Worm (Caenorhabditis elegans) whole organism, late embryonic: Measurements from ENCODE around the gene C53A5.11.

Experiments
- C08G9.2 ChIP-seq: sonication (generic microtip); optimal IDR thresholded peaks from 2 replicates; lab custom pipeline; 2016; ENCODE audit warnings: mild to moderate bottlenecking, missing genetic modification characterization, moderate library complexity, missing compliant biosample characterization
- C38D4.7 ChIP-seq: fragments of 200-800 bp; sonication (Bioruptor generic); optimal IDR thresholded peaks from 2 replicates; lab custom pipeline; 2018; ENCODE audit warnings: mild to moderate bottlenecking, missing genetic modification characterization, moderate library complexity, missing compliant biosample characterization
- K09A11.1 ChIP-seq: sonication (generic microtip); optimal IDR thresholded peaks from 2 replicates; lab custom pipeline; 2017; ENCODE audit warnings: antibody characterized with exemption, mild to moderate bottlenecking, missing genetic modification characterization, missing compliant biosample characterization; ENCODE audit not compliant: insufficient read depth
- ahr-1 ChIP-seq: sonication (generic microtip); optimal IDR thresholded peaks from 2 replicates; lab custom pipeline; 2016; ENCODE audit warnings: missing genetic modification characterization, missing compliant biosample characterization
- ama-1 ChIP-seq: fragments of 150-350 bp; optimal IDR thresholded peaks from 2 replicates; lab custom pipeline; 2014
- ceh-14 ChIP-seq: sonication (generic microtip); optimal IDR thresholded peaks from 2 replicates; lab custom pipeline; 2016; ENCODE audit warnings: missing genotype, missing genetic modification characterization, missing compliant biosample characterization
- ceh-2 ChIP-seq: sonication (generic microtip); optimal IDR thresholded peaks from 2 replicates; lab custom pipeline; 2016; ENCODE audit warnings: missing genotype, missing genetic modification characterization, missing compliant biosample characterization
- ceh-24 ChIP-seq: sonication (generic microtip); optimal IDR thresholded peaks from 2 replicates; lab custom pipeline; 2016; ENCODE audit warnings: mild to moderate bottlenecking, missing genetic modification characterization, missing compliant biosample characterization
- ceh-31 ChIP-seq: sonication (generic microtip); optimal IDR thresholded peaks from 2 replicates; lab custom pipeline; 2016; ENCODE audit warnings: missing genetic modification characterization, missing compliant biosample characterization
- ceh-34 ChIP-seq: sonication (generic microtip); optimal IDR thresholded peaks from 2 replicates; lab custom pipeline; 2016; ENCODE audit warnings: mild to moderate bottlenecking, missing genetic modification characterization, missing compliant biosample characterization
- ceh-45 ChIP-seq: fragments of 200-800 bp; sonication (Bioruptor generic); IDR thresholded peaks from 2 replicates; pipeline ENCODE4 v1.3.6; 2022; ENCODE audit warnings: missing genetic modification reagents, missing genetic modification characterization, missing compliant biosample characterization
- ceh-48 ChIP-seq: sonication (generic microtip); optimal IDR thresholded peaks from 2 replicates; lab custom pipeline; 2016; ENCODE audit warnings: missing genetic modification characterization, inconsistent platforms, missing compliant biosample characterization
- ceh-6 ChIP-seq: fragments of 200-800 bp; sonication (Bioruptor generic); optimal IDR thresholded peaks from 2 replicates; lab custom pipeline; 2018; ENCODE audit warnings: mild to moderate bottlenecking, missing genetic modification characterization, missing compliant biosample characterization
- dmd-4 ChIP-seq: sonication (generic microtip); optimal IDR thresholded peaks from 2 replicates; lab custom pipeline; 2016; ENCODE audit warnings: borderline replicate concordance, missing genetic modification characterization, missing compliant biosample characterization
- elt-2 ChIP-seq: sonication (generic microtip); optimal IDR thresholded peaks from 2 replicates; lab custom pipeline; 2016; ENCODE audit warnings: missing genetic modification reagents, missing genetic modification characterization, missing compliant biosample characterization
- ets-4 ChIP-seq: sonication (generic microtip); optimal IDR thresholded peaks from 2 replicates; lab custom pipeline; 2016; ENCODE audit warnings: missing genetic modification characterization, missing compliant biosample characterization
- fax-1 ChIP-seq: sonication (generic microtip); optimal IDR thresholded peaks from 2 replicates; lab custom pipeline; 2016; ENCODE audit warnings: missing genotype, missing genetic modification characterization, missing compliant biosample characterization
- gmeb-2 ChIP-seq: sonication (generic microtip); optimal IDR thresholded peaks from 2 replicates; lab custom pipeline; 2016; ENCODE audit warnings: missing genetic modification characterization, inconsistent platforms, missing compliant biosample characterization
- hlh-15 ChIP-seq: sonication (generic microtip); optimal IDR thresholded peaks from 2 replicates; lab custom pipeline; 2016; ENCODE audit warnings: missing genetic modification characterization, missing compliant biosample characterization
- hlh-30 ChIP-seq: sonication (generic microtip); optimal IDR thresholded peaks from 2 replicates; lab custom pipeline; 2017; ENCODE audit warnings: antibody characterized with exemption, missing genetic modification characterization, missing compliant biosample characterization; ENCODE audit not compliant: insufficient read depth
- hlh-8 ChIP-seq: sonication (generic microtip); optimal IDR thresholded peaks from 2 replicates; lab custom pipeline; 2016; ENCODE audit warnings: missing genotype, missing genetic modification characterization, missing compliant biosample characterization
- madf-2 ChIP-seq: sonication (generic microtip); optimal IDR thresholded peaks from 2 replicates; lab custom pipeline; 2017; ENCODE audit warnings: missing genetic modification characterization, missing compliant biosample characterization
- nfya-1 ChIP-seq: sonication (generic microtip); optimal IDR thresholded peaks from 2 replicates; lab custom pipeline; 2017; ENCODE audit warnings: missing genetic modification characterization, mild to moderate bottlenecking, missing compliant biosample characterization, antibody characterized with exemption, moderate library complexity
- nhr-11 ChIP-seq: fragments of 150-350 bp; optimal IDR thresholded peaks from 2 replicates; lab custom pipeline; 2014; ENCODE audit warnings: missing biosample characterization, missing genetic modification characterization
- nhr-232 ChIP-seq: sonication (generic microtip); optimal IDR thresholded peaks from 2 replicates; lab custom pipeline; 2016; ENCODE audit warnings: missing genetic modification characterization, missing compliant biosample characterization
- pha-4 ChIP-seq: fragments of 150-350 bp; optimal IDR thresholded peaks from 2 replicates; lab custom pipeline; 2018; ENCODE audit warnings: missing biosample characterization, missing genetic modification reagents, missing genetic modification characterization
- pqm-1 ChIP-seq: sonication (generic microtip); optimal IDR thresholded peaks from 2 replicates; lab custom pipeline; 2016; ENCODE audit warnings: missing genetic modification characterization, missing compliant biosample characterization
- pros-1 ChIP-seq: fragments of 150-350 bp; optimal IDR thresholded peaks from 2 replicates; lab custom pipeline; 2014; ENCODE audit warnings: missing biosample characterization, missing genetic modification reagents, missing genetic modification characterization
- syd-9 ChIP-seq: sonication (generic microtip); optimal IDR thresholded peaks from 2 replicates; lab custom pipeline; 2016; ENCODE audit warnings: mild to moderate bottlenecking, missing genetic modification characterization, moderate library complexity, missing compliant biosample characterization
- ttx-3 ChIP-seq: sonication (generic microtip); optimal IDR thresholded peaks from 2 replicates; lab custom pipeline; 2016; ENCODE audit warnings: missing genetic modification reagents, missing genetic modification characterization, missing compliant biosample characterization
- unc-42 ChIP-seq: sonication (generic microtip); optimal IDR thresholded peaks from 2 replicates; lab custom pipeline; 2016; ENCODE audit warnings: missing genotype, missing genetic modification characterization, missing compliant biosample characterization
- unc-86 ChIP-seq: sonication (generic microtip); optimal IDR thresholded peaks from 2 replicates; lab custom pipeline; 2016; ENCODE audit warnings: missing genetic modification characterization, missing compliant biosample characterization
- ztf-16 ChIP-seq: sonication (generic microtip); optimal IDR thresholded peaks from 2 replicates; lab custom pipeline; 2017; ENCODE audit warnings: missing genetic modification characterization, missing compliant biosample characterization

The C53A5.11 gene

ce11 chrV:14532374-14532773, 30.3 kb upstream of the C53A5.11 start:
- TF ChIP-seq C38D4.7 (GFP tag; lab: Kevin White, UChicago): no peak
- no peak for TF ChIP-seq unc-86 (tag; lab: Kevin White, UChicago)
- no peak for TF ChIP-seq nhr-232 (tag; lab: Kevin White, UChicago)
- no peak for TF ChIP-seq pha-4 (tag; lab: Kevin White, UChicago)
- TF ChIP-seq nfya-1 (tag; lab: Kevin White, UChicago): no peak
- TF ChIP-seq hlh-8: no peak

- TF ChIP-seq gmeb-2 (no peak), K09A11.1 (no peak), pros-1 (tag; lab: Kevin White, UChicago) (no peak), C38D4.7 (GFP tag; lab: Kevin White, UChicago) (no peak), fax-1 (tag; lab: Kevin White, UChicago) (no peak)
- TF ChIP-seq, all 69 proteins: peak for 0
Measured at ce11 chrV:14536274-14536673, 26.4 kb upstream of the C53A5.11 start, which contains the start of gene tag-191. tag-191 (minus strand) TSS chrV:14536374.

ce11 chrV:14539355-14539754, 23.3 kb upstream of the C53A5.11 start:
- TF ChIP-seq ceh-6 (GFP tag; lab: Kevin White, UChicago) (no peak), ceh-45 (GFP tag; lab: Robert Waterston, UW) (no peak), hlh-30 (tag; lab: Kevin White, UChicago) (no peak), ttx-3 (no peak), C08G9.2 (tag; lab: Kevin White, UChicago) (no peak), ztf-16 (tag; lab: Kevin White, UChicago) (no peak), fax-1 (tag; lab: Kevin White, UChicago) (no peak), dmd-4 (no peak), C38D4.7 (GFP tag; lab: Kevin White, UChicago) (no peak)

- no peak for TF ChIP-seq ceh-6 (GFP tag; lab: Kevin White, UChicago)
Measured at ce11 chrV:14540932-14541331, 21.8 kb upstream of the C53A5.11 start.

- no peak for TF ChIP-seq ahr-1
- no peak for TF ChIP-seq ceh-24
- TF ChIP-seq nhr-232 (tag; lab: Kevin White, UChicago): no peak
- TF ChIP-seq ama-1: no peak
- no peak for TF ChIP-seq madf-2 (tag; lab: Kevin White, UChicago)
- no peak for TF ChIP-seq ceh-48
- TF ChIP-seq elt-2 (tag; lab: Kevin White, UChicago): peak; percentile 96
- TF ChIP-seq syd-9: no peak
- no peak for TF ChIP-seq hlh-15
Measured at ce11 chrV:14542138-14542537, 20.6 kb upstream of the C53A5.11 start.

- TF ChIP-seq unc-42 (tag; lab: Kevin White, UChicago) (peak; percentile 49), ceh-31 (tag; lab: Kevin White, UChicago) (peak; percentile 50), pha-4 (tag; lab: Kevin White, UChicago) (no peak), ceh-6 (GFP tag; lab: Kevin White, UChicago) (no peak), ceh-2 (tag; lab: Kevin White, UChicago) (peak; percentile 59), ets-4 (tag; lab: Kevin White, UChicago) (peak; percentile 52), gmeb-2 (no peak), ztf-16 (tag; lab: Kevin White, UChicago) (peak; percentile 61), ceh-14 (tag; lab: Kevin White, UChicago) (peak; percentile 15), nhr-11 (tag; lab: Kevin White, UChicago) (no peak), pqm-1 (no peak), hlh-15 (no peak), ceh-34 (tag; lab: Kevin White, UChicago) (no peak)
Measured at ce11 chrV:14545816-14546283, 16.8 kb upstream of the C53A5.11 start, which contains the start of gene rike-1. rike-1 (minus strand) TSS chrV:14545866.
